Worm (Caenorhabditis elegans) whole organism, dauer: Measurements from ENCODE around the gene lido-17.

Experiments used
- unc-62 ChIP-seq: sonication (generic microtip); optimal IDR thresholded peaks from 2 replicates; lab custom pipeline; 2017; ENCODE audit warnings: missing biosample characterization, missing genetic modification reagents, missing genetic modification characterization

The lido-17 gene

ce11 chrII:9411497-9411896, 18.9 kb upstream of the lido-17 start, which contains the start of gene M176.9:
Gene M176.9, minus strand, starts transcription at chrII:9411597.
- no peak for TF ChIP-seq unc-62 (GFP tag; lab: Kevin White, UChicago)

- TF ChIP-seq unc-62 (GFP tag; lab: Kevin White, UChicago) = no peak
These were observed 14.8 kb upstream of the lido-17 start, which contains the start of gene arrd-2 for ce11 chrII:9407469-9407868. Gene arrd-2, plus strand, starts transcription at chrII:9407769.

DNA sequence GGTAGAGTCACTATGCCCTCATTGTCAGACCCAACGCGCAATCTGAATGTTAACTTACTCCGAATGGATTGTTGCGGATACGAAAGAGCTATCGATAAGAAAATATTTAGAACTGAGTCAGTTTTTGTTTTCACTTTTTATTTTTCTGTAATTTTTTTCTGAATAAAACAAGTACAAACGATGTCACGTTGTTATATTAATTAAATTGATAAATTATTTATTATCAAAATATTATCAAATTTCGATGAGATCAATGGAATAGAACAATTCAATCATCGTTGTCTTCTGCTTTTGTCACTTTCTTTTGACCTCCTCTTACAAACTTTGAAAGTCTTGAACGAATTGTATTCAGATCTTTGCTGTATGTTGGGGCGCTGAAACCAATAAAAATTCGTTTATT, 14.4 kb upstream of the lido-17 start, which contains the start of gene mpz-6:
mpz-6 (minus strand) TSS at position 101 of the 400 bp plus-strand sequence.
- no peak for TF ChIP-seq unc-62 (GFP tag; lab: Kevin White, UChicago)

ce11 chrII:9403846-9404245, 11.2 kb upstream of the lido-17 start, which contains the start of gene Y51B9A.5:
Gene Y51B9A.5, plus strand, starts transcription at chrII:9404146.
- TF ChIP-seq unc-62 (GFP tag; lab: Kevin White, UChicago) = no peak

- no peak for TF ChIP-seq unc-62 (GFP tag; lab: Kevin White, UChicago)
These were observed 10.5 kb upstream of the lido-17 start, which contains the start of gene Y51B9A.6 for ce11 chrII:9403087-9403486. Gene Y51B9A.6, minus strand, starts transcription at chrII:9403187.

DNA sequence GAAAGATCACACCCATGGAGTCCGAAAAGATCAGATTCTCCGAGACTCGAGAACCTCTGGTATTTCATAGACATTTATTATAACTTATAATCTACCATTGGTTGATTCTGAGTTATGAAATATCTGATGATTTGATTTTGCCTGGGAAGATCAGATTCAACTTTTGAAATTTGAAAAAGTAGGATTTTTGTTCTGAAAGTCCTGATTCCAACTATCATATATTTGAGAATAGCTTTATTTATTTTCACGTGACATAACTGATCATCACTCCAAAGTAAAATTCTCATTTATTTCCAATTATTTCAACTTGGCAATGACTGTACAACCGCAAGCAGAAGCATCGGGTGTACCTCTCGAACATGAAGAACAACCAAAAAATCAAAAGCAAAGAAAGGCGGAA, 7.1 kb upstream of the lido-17 start, which contains the start of gene Y51B9A.7:
Y51B9A.7 (plus strand) TSS at position 301 of the 400 bp plus-strand sequence.
- no peak for TF ChIP-seq unc-62 (GFP tag; lab: Kevin White, UChicago)

- TF ChIP-seq unc-62 (GFP tag; lab: Kevin White, UChicago) = no peak
These were observed 5.8 kb upstream of the lido-17 start, which contains the start of the genes Y51B9A.14 and Y51B9A.8 for ce11 chrII:9398370-9398901. Gene Y51B9A.14, minus strand, starts transcription at chrII:9398470. Gene Y51B9A.8, plus strand, starts transcription at chrII:9398851.

DNA sequence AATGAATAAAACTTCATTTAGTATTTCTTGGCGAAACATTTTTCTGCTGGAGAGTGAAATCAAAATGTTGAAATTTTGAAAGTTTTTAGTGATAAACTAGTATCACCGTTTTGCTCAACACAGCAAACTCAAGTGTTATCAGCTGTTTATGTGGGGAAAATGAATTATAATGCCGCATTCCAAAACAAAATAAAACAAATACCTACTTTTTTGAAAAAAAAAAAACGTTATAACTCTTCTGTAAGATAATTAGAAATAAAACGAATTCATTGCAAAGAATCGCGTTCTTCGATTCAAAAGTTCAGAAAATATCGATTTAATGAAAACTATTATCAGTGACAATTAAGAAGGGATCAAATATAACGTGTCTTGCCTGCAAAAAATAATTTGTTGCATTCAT, 4.9 kb upstream of the lido-17 start, which contains the start of gene Y51B9A.9:
Y51B9A.9 (minus strand) TSS at position 101 of the 400 bp plus-strand sequence.
- no peak for TF ChIP-seq unc-62 (GFP tag; lab: Kevin White, UChicago)

DNA sequence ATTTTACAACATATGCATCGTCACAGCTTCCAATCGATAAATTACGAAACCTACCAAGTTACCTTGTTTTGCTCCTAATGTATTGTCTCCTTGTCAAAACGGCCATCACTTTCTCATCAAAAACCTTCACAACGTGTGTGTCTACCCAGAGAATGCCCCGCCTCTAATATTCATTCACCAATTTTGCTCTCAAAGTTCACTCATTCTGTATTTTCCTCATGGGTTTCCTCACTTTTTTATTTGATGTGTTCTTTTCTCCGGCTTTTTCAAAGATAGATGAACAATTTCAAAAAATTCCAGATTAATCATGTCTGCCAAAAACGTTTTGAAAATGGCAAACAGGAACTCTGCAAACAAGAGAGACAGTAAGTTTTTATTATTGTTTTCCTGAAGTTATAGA, 7.4 kb downstream of the lido-17 start, which contains the start of gene C06C3.7:
C06C3.7 (plus strand) TSS at position 301 of the 400 bp plus-strand sequence.
- no peak for TF ChIP-seq unc-62 (GFP tag; lab: Kevin White, UChicago)

- no peak for TF ChIP-seq unc-62 (GFP tag; lab: Kevin White, UChicago)
These were observed 12.8 kb downstream of the lido-17 start, which contains the start of gene srh-48 for ce11 chrII:9379796-9380195. Gene srh-48, plus strand, starts transcription at chrII:9380096.

- TF ChIP-seq unc-62 (GFP tag; lab: Kevin White, UChicago) = no peak
These were observed 14.4 kb downstream of the lido-17 start for ce11 chrII:9378174-9378573.

DNA sequence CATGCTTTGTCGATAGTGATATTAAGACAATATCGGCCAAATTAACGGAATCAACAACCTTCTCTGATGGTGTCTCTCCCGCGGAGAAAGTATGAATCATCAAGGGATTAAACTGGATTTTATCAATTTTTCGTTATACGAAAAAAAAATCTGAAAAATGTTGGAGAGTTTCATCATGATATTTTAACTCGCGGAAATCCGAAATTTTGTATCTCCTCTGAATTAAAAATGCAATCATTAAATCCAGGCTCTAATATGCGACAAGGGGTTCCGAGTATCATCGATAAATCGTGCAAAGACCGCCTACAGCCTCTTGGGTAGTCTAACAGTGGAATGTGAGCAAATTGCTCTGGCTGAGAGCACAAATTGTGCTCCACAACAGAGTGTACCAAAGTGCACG, 15.5 kb downstream of the lido-17 start, which contains the start of gene C06C3.10:
C06C3.10 (minus strand) TSS at position 101 of the 400 bp plus-strand sequence.
- TF ChIP-seq unc-62 (GFP tag; lab: Kevin White, UChicago) = no peak

- no peak for TF ChIP-seq unc-62 (GFP tag; lab: Kevin White, UChicago)
These were observed 17.8 kb downstream of the lido-17 start, which contains the start of gene C06C3.12 for ce11 chrII:9374807-9375206. Gene C06C3.12, plus strand, starts transcription at chrII:9375107.

- no peak for TF ChIP-seq unc-62 (GFP tag; lab: Kevin White, UChicago)
These were observed 19.6 kb downstream of the lido-17 start, which contains the start of gene C06C3.4 for ce11 chrII:9372991-9373390. Gene C06C3.4, plus strand, starts transcription at chrII:9373291.

- TF ChIP-seq unc-62 (GFP tag; lab: Kevin White, UChicago) = no peak
These were observed 20.2 kb downstream of the lido-17 start, which contains the start of gene C06C3.3 for ce11 chrII:9372393-9372792. Gene C06C3.3, minus strand, starts transcription at chrII:9372493.

ce11 chrII:9369394-9369793, 23.2 kb downstream of the lido-17 start:
- TF ChIP-seq unc-62 (GFP tag; lab: Kevin White, UChicago) = no peak
